Fruit fly (Drosophila melanogaster): ENCODE results near the gene tty.

- TF ChIP-seq ato (GFP tag; IDR thresholded peaks at IDR 0.05; ENCODE audit: partially characterized antibody) (no peak), CG1233 (GFP tag; optimal IDR thresholded peaks at IDR 0.05) (no peak), en (GFP tag; optimal IDR thresholded peaks at IDR 0.05) (no peak), Rfx (GFP tag; IDR thresholded peaks at IDR 0.05) (no peak), CG2202 (tag; optimal IDR thresholded peaks at IDR 0.05) (no peak), Rx (GFP tag; IDR thresholded peaks at IDR 0.05) (no peak), nau (GFP tag; optimal IDR thresholded peaks at IDR 0.05) (no peak), ttk (GFP tag; IDR thresholded peaks at IDR 0.05) (no peak), chif (GFP tag; optimal IDR thresholded peaks at IDR 0.05) (no peak), CG33557 (GFP tag; optimal IDR thresholded peaks at IDR 0.05) (no peak), psq (GFP tag; optimal IDR thresholded peaks at IDR 0.05) (no peak), CoRest (tag; optimal IDR thresholded peaks at IDR 0.05) (no peak), CG4854 (GFP tag; optimal IDR thresholded peaks at IDR 0.05) (no peak)
Measured at dm6 chrX:21378344-21378882, 38.9 kb upstream of the tty start.
